Worm (Caenorhabditis elegans) whole organism, mixed stage, embryonic: ENCODE measurements around the gene dod-19.

Source experiments
- ceh-39 ChIP-seq: fragments of 150-350 bp; optimal IDR thresholded peaks from 2 replicates; lab custom pipeline; 2014; ENCODE audit warnings: missing biosample characterization, missing genetic modification characterization
- lin-13 ChIP-seq: fragments of 150-350 bp; optimal IDR thresholded peaks from 2 replicates; lab custom pipeline; 2014; ENCODE audit warnings: missing biosample characterization, missing genetic modification characterization
- nhr-12 ChIP-seq: fragments of 150-350 bp; optimal IDR thresholded peaks from 2 replicates; lab custom pipeline; 2014; ENCODE audit warnings: missing biosample characterization, missing genetic modification characterization
- nhr-237 ChIP-seq: fragments of 150-350 bp; optimal IDR thresholded peaks from 2 replicates; lab custom pipeline; 2014; ENCODE audit warnings: missing biosample characterization, missing genetic modification characterization
- nhr-28 ChIP-seq: fragments of 150-350 bp; optimal IDR thresholded peaks from 2 replicates; lab custom pipeline; 2014; ENCODE audit warnings: missing biosample characterization, missing genetic modification characterization
- pha-4 ChIP-seq: fragments of 150-350 bp; optimal IDR thresholded peaks from 2 replicates; lab custom pipeline; 2018; ENCODE audit warnings: missing biosample characterization, missing genetic modification reagents, missing genetic modification characterization
- snpc-4 ChIP-seq: fragments of 150-350 bp; optimal IDR thresholded peaks from 2 replicates; lab custom pipeline; 2014; ENCODE audit warnings: missing biosample characterization, missing genetic modification characterization
- unc-39 ChIP-seq: fragments of 150-350 bp; optimal IDR thresholded peaks from 2 replicates; lab custom pipeline; 2014; ENCODE audit warnings: missing biosample characterization, missing genetic modification characterization
- unc-62 ChIP-seq: fragments of 150-350 bp; optimal IDR thresholded peaks from 2 replicates; lab custom pipeline; 2014; ENCODE audit warnings: missing biosample characterization, missing genetic modification reagents, missing genetic modification characterization

DNA sequence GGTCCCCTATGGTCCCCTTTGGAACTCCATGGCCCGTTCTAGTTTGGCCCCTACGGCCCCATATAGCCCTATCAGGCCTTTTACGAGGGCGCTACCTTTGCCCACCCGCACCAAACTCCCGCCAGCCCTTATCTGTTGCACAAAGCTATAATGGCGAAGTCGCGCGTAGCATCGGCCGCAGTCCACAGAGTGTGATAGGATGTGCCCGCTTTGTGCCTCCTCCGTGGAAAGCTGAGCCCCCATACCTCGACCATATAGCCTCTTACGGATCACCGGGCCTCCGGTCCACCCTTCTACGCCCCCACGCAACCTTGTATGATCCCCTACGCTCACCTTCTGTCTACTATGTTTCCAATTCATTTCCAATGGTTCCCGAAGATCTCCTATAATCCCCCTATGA, 32.4 kb upstream of the dod-19 start:
- TF ChIP-seq pha-4 (tag; lab: Kevin White, UChicago) (no peak), ceh-39 (tag; lab: Kevin White, UChicago) (no peak), lin-13 (tag; lab: Kevin White, UChicago) (no peak), nhr-12 (tag; lab: Kevin White, UChicago) (no peak), snpc-4 (tag; lab: Kevin White, UChicago) (no peak), unc-62 (GFP tag; lab: Kevin White, UChicago) (no peak), nhr-28 (tag; lab: Kevin White, UChicago) (no peak), unc-39 (tag; lab: Kevin White, UChicago) (no peak), nhr-237 (tag; lab: Kevin White, UChicago) (no peak)
